Worm (Caenorhabditis elegans) whole organism, late embryonic: ENCODE measurements around the gene srh-287.

ENCODE experiments used
- ahr-1 ChIP-seq: sonication (generic microtip); optimal IDR thresholded peaks from 2 replicates; lab custom pipeline; 2016; ENCODE audit warnings: missing genetic modification characterization, missing compliant biosample characterization
- ama-1 ChIP-seq: fragments of 150-350 bp; optimal IDR thresholded peaks from 2 replicates; lab custom pipeline; 2014
- ceh-48 ChIP-seq: sonication (generic microtip); optimal IDR thresholded peaks from 2 replicates; lab custom pipeline; 2016; ENCODE audit warnings: missing genetic modification characterization, inconsistent platforms, missing compliant biosample characterization
- ceh-6 ChIP-seq: fragments of 200-800 bp; sonication (Bioruptor generic); optimal IDR thresholded peaks from 2 replicates; lab custom pipeline; 2018; ENCODE audit warnings: mild to moderate bottlenecking, missing genetic modification characterization, missing compliant biosample characterization
- hlh-15 ChIP-seq: sonication (generic microtip); optimal IDR thresholded peaks from 2 replicates; lab custom pipeline; 2016; ENCODE audit warnings: missing genetic modification characterization, missing compliant biosample characterization
- nhr-11 ChIP-seq: fragments of 150-350 bp; optimal IDR thresholded peaks from 2 replicates; lab custom pipeline; 2014; ENCODE audit warnings: missing biosample characterization, missing genetic modification characterization
- sdc-2 ChIP-seq: sonication (generic microtip); optimal IDR thresholded peaks from 2 replicates; lab custom pipeline; 2016; ENCODE audit warnings: missing genotype, missing genetic modification characterization, missing compliant biosample characterization
- tbx-2 ChIP-seq: sonication (generic microtip); optimal IDR thresholded peaks from 2 replicates; lab custom pipeline; 2016; ENCODE audit warnings: missing genetic modification characterization, missing compliant biosample characterization
- tbx-7 ChIP-seq: sonication (generic microtip); optimal IDR thresholded peaks from 2 replicates; lab custom pipeline; 2016; ENCODE audit warnings: missing genotype, missing genetic modification characterization, missing compliant biosample characterization

DNA sequence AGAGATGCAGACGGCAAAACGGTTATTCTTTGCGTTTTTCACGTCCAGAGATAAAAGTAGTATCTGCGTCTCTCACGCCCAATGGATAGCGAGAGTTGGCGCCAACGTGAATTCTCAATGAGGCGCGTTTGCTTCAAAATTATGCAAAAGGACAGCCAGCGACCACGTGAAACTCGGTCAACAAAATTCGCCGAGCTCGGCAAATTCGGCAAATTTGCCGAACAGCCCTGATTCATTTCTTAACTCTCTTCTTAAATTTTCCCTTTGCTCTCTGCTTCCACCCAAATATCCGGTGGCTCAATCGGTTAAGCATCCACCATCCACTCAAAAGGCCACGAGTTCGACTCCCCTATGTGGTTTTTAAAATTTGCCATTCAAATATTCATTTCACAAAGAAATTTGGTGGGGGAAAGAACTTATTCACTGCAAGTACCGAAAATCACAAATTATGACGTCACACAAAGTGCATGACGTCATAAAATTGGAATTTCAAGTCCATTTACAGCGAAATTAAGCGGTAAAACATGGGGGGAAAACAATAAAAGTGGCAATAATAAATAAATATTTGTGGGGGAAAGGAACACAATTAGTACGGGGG is 44.8 kb downstream of the srh-287 start:
- TF ChIP-seq sdc-2 (no peak), hlh-15 (tag; lab: Kevin White, UChicago) (no peak), tbx-2 (tag; lab: Kevin White, UChicago) (no peak), tbx-7 (no peak), ama-1 (lab: Kevin White, UChicago) (no peak), ahr-1 (tag; lab: Kevin White, UChicago) (no peak), nhr-11 (tag; lab: Kevin White, UChicago) (no peak), ceh-6 (no peak), ceh-48 (tag; lab: Kevin White, UChicago) (no peak)
